Worm (Caenorhabditis elegans) whole organism, late embryonic: Measurements from ENCODE around the gene flp-10.

Experiments used
- K02D7.2 ChIP-seq: sonication (generic microtip); optimal IDR thresholded peaks from 2 replicates; lab custom pipeline; 2017; ENCODE audit warnings: mild to moderate bottlenecking, missing genetic modification characterization, missing compliant biosample characterization
- T23F11.4 ChIP-seq: fragments of 200-800 bp; sonication (Bioruptor generic); optimal IDR thresholded peaks from 2 replicates; lab custom pipeline; 2018; ENCODE audit warnings: mild to moderate bottlenecking, missing genetic modification characterization, missing compliant biosample characterization
- Y22D7AL.16 ChIP-seq: sonication (generic microtip); optimal IDR thresholded peaks from 2 replicates; lab custom pipeline; 2016; ENCODE audit warnings: missing genetic modification characterization, missing compliant biosample characterization
- ahr-1 ChIP-seq: sonication (generic microtip); optimal IDR thresholded peaks from 2 replicates; lab custom pipeline; 2016; ENCODE audit warnings: missing genetic modification characterization, missing compliant biosample characterization
- ceh-14 ChIP-seq: sonication (generic microtip); optimal IDR thresholded peaks from 2 replicates; lab custom pipeline; 2016; ENCODE audit warnings: missing genotype, missing genetic modification characterization, missing compliant biosample characterization
- ceh-19 ChIP-seq: fragments of 200-800 bp; sonication (Bioruptor generic); optimal IDR thresholded peaks from 2 replicates; lab custom pipeline; 2018; ENCODE audit warnings: mild to moderate bottlenecking, missing genetic modification characterization, missing compliant biosample characterization
- ceh-2 ChIP-seq: sonication (generic microtip); optimal IDR thresholded peaks from 2 replicates; lab custom pipeline; 2016; ENCODE audit warnings: missing genotype, missing genetic modification characterization, missing compliant biosample characterization
- ceh-30 ChIP-seq: fragments of 150-350 bp; optimal IDR thresholded peaks from 2 replicates; lab custom pipeline; 2014; ENCODE audit warnings: missing biosample characterization, missing genetic modification characterization
- ceh-31 ChIP-seq: sonication (generic microtip); optimal IDR thresholded peaks from 2 replicates; lab custom pipeline; 2016; ENCODE audit warnings: missing genetic modification characterization, missing compliant biosample characterization
- ceh-34 ChIP-seq: sonication (generic microtip); optimal IDR thresholded peaks from 2 replicates; lab custom pipeline; 2016; ENCODE audit warnings: mild to moderate bottlenecking, missing genetic modification characterization, missing compliant biosample characterization
- ceh-6 ChIP-seq: fragments of 200-800 bp; sonication (Bioruptor generic); optimal IDR thresholded peaks from 2 replicates; lab custom pipeline; 2018; ENCODE audit warnings: mild to moderate bottlenecking, missing genetic modification characterization, missing compliant biosample characterization
- ceh-9 ChIP-seq: sonication (generic microtip); optimal IDR thresholded peaks from 2 replicates; lab custom pipeline; 2016; ENCODE audit warnings: mild to moderate bottlenecking, missing genetic modification characterization, inconsistent platforms, missing compliant biosample characterization
- che-1 ChIP-seq: sonication (generic microtip); optimal IDR thresholded peaks from 2 replicates; lab custom pipeline; 2016; ENCODE audit warnings: mild to moderate bottlenecking, missing genetic modification characterization, missing compliant biosample characterization
- dmd-4 ChIP-seq: sonication (generic microtip); optimal IDR thresholded peaks from 2 replicates; lab custom pipeline; 2016; ENCODE audit warnings: borderline replicate concordance, missing genetic modification characterization, missing compliant biosample characterization
- ets-4 ChIP-seq: sonication (generic microtip); optimal IDR thresholded peaks from 2 replicates; lab custom pipeline; 2016; ENCODE audit warnings: missing genetic modification characterization, missing compliant biosample characterization
- eyg-1 ChIP-seq: sonication (generic microtip); optimal IDR thresholded peaks from 2 replicates; lab custom pipeline; 2016; ENCODE audit warnings: missing genotype, missing genetic modification characterization, missing compliant biosample characterization
- fkh-10 ChIP-seq: fragments of 150-350 bp; optimal IDR thresholded peaks from 2 replicates; lab custom pipeline; 2014; ENCODE audit warnings: missing biosample characterization, missing genetic modification reagents, missing genetic modification characterization
- gmeb-2 ChIP-seq: sonication (generic microtip); optimal IDR thresholded peaks from 2 replicates; lab custom pipeline; 2016; ENCODE audit warnings: missing genetic modification characterization, inconsistent platforms, missing compliant biosample characterization
- hlh-13 ChIP-seq: fragments of 200-800 bp; sonication (Bioruptor generic); optimal IDR thresholded peaks from 2 replicates; lab custom pipeline; 2018; ENCODE audit warnings: mild to moderate bottlenecking, missing genetic modification characterization, missing compliant biosample characterization
- hlh-15 ChIP-seq: sonication (generic microtip); optimal IDR thresholded peaks from 2 replicates; lab custom pipeline; 2016; ENCODE audit warnings: missing genetic modification characterization, missing compliant biosample characterization
- hlh-30 ChIP-seq: sonication (generic microtip); optimal IDR thresholded peaks from 2 replicates; lab custom pipeline; 2017; ENCODE audit warnings: antibody characterized with exemption, missing genetic modification characterization, missing compliant biosample characterization; ENCODE audit not compliant: insufficient read depth
- hlh-8 ChIP-seq: sonication (generic microtip); optimal IDR thresholded peaks from 2 replicates; lab custom pipeline; 2016; ENCODE audit warnings: missing genotype, missing genetic modification characterization, missing compliant biosample characterization
- lim-6 ChIP-seq: sonication (generic microtip); optimal IDR thresholded peaks from 2 replicates; lab custom pipeline; 2016; ENCODE audit warnings: missing genetic modification characterization, missing compliant biosample characterization
- mec-3 ChIP-seq: sonication (generic microtip); optimal IDR thresholded peaks from 2 replicates; lab custom pipeline; 2016; ENCODE audit warnings: borderline replicate concordance, missing genetic modification characterization, missing compliant biosample characterization
- npax-4 ChIP-seq: sonication (generic microtip); optimal IDR thresholded peaks from 2 replicates; lab custom pipeline; 2016; ENCODE audit warnings: missing genetic modification characterization, missing compliant biosample characterization
- odd-2 ChIP-seq: sonication (generic microtip); optimal IDR thresholded peaks from 2 replicates; lab custom pipeline; 2017; ENCODE audit warnings: antibody characterized with exemption, mild to moderate bottlenecking, missing genetic modification characterization, missing compliant biosample characterization
- pat-9 ChIP-seq: fragments of 200-800 bp; sonication (Bioruptor generic); optimal IDR thresholded peaks from 2 replicates; lab custom pipeline; 2018; ENCODE audit warnings: mild to moderate bottlenecking, missing genetic modification characterization, moderate library complexity, missing compliant biosample characterization
- pha-4 ChIP-seq: fragments of 150-350 bp; optimal IDR thresholded peaks from 2 replicates; lab custom pipeline; 2018; ENCODE audit warnings: missing biosample characterization, missing genetic modification reagents, missing genetic modification characterization
- pros-1 ChIP-seq: fragments of 150-350 bp; optimal IDR thresholded peaks from 2 replicates; lab custom pipeline; 2014; ENCODE audit warnings: missing biosample characterization, missing genetic modification reagents, missing genetic modification characterization
- ref-2 ChIP-seq: sonication (generic microtip); optimal IDR thresholded peaks from 2 replicates; lab custom pipeline; 2016; ENCODE audit warnings: missing genetic modification characterization, missing compliant biosample characterization
- sdc-2 ChIP-seq: sonication (generic microtip); optimal IDR thresholded peaks from 2 replicates; lab custom pipeline; 2016; ENCODE audit warnings: missing genotype, missing genetic modification characterization, missing compliant biosample characterization
- sox-4 ChIP-seq: sonication (generic microtip); optimal IDR thresholded peaks from 2 replicates; lab custom pipeline; 2017; ENCODE audit warnings: mild to moderate bottlenecking, missing genetic modification characterization, inconsistent platforms, missing compliant biosample characterization
- syd-9 ChIP-seq: sonication (generic microtip); optimal IDR thresholded peaks from 2 replicates; lab custom pipeline; 2016; ENCODE audit warnings: mild to moderate bottlenecking, missing genetic modification characterization, moderate library complexity, missing compliant biosample characterization
- tbx-2 ChIP-seq: sonication (generic microtip); optimal IDR thresholded peaks from 2 replicates; lab custom pipeline; 2016; ENCODE audit warnings: missing genetic modification characterization, missing compliant biosample characterization
- unc-3 ChIP-seq, 2 experiments: fragments of 200-800 bp in 1 of 2; sonication (Bioruptor generic) in 1 of 2; sonication (generic microtip) in 1 of 2; conservative IDR thresholded peaks in 1 of 2; optimal IDR thresholded peaks in 1 of 2; 2 replicates each; pipeline versions ENCODE4 v1.3.6 to Lab custom; 2016 to 2022; ENCODE audit warnings: missing compliant biosample characterization in 2 of 2, missing genetic modification characterization in 2 of 2, missing genetic modification reagents in 1 of 2
- unc-42 ChIP-seq: sonication (generic microtip); optimal IDR thresholded peaks from 2 replicates; lab custom pipeline; 2016; ENCODE audit warnings: missing genotype, missing genetic modification characterization, missing compliant biosample characterization
- unc-55 ChIP-seq: sonication (generic microtip); optimal IDR thresholded peaks from 2 replicates; lab custom pipeline; 2017; ENCODE audit warnings: missing biosample characterization, missing genetic modification reagents, missing genetic modification characterization
- unc-86 ChIP-seq: sonication (generic microtip); optimal IDR thresholded peaks from 2 replicates; lab custom pipeline; 2016; ENCODE audit warnings: missing genetic modification characterization, missing compliant biosample characterization
- zip-5 ChIP-seq: sonication (generic microtip); optimal IDR thresholded peaks from 2 replicates; lab custom pipeline; 2016; ENCODE audit warnings: missing genetic modification characterization, missing compliant biosample characterization
- ztf-16 ChIP-seq: sonication (generic microtip); optimal IDR thresholded peaks from 2 replicates; lab custom pipeline; 2017; ENCODE audit warnings: missing genetic modification characterization, missing compliant biosample characterization

The flp-10 gene

ce11 chrIV:7850329-7850728, 18.4 kb upstream of the flp-10 start:
- TF ChIP-seq K02D7.2 (no peak), unc-42 (tag; lab: Kevin White, UChicago) (no peak), ceh-19 (GFP tag; lab: Kevin White, UChicago) (no peak), unc-3 (GFP tag; conservative IDR thresholded peaks at IDR 0.05; lab: Robert Waterston, UW) (no peak), unc-3 (tag; optimal IDR thresholded peaks at IDR 0.05; lab: Kevin White, UChicago) (no peak), ceh-6 (GFP tag; lab: Kevin White, UChicago) (no peak)

ce11 chrIV:7851291-7851690, 17.4 kb upstream of the flp-10 start:
- TF ChIP-seq npax-4 (tag; lab: Kevin White, UChicago) (no peak), ceh-31 (no peak), ceh-9 (no peak), ahr-1 (no peak), gmeb-2 (tag; lab: Kevin White, UChicago) (no peak), sdc-2 (no peak)
- TF ChIP-seq, all 69 proteins: peak for 0

- no peak for TF ChIP-seq ceh-9
- TF ChIP-seq unc-55 (GFP tag; lab: Kevin White, UChicago) = no peak
- TF ChIP-seq pha-4 (tag; lab: Kevin White, UChicago) = no peak
- no peak for TF ChIP-seq hlh-8
- no peak for TF ChIP-seq unc-42 (tag; lab: Kevin White, UChicago)
- TF ChIP-seq dmd-4 (tag; lab: Kevin White, UChicago) = no peak
- no peak for TF ChIP-seq T23F11.4 (GFP tag; lab: Kevin White, UChicago)
- no peak for TF ChIP-seq pat-9 (tag; lab: Kevin White, UChicago)
- no peak for TF ChIP-seq syd-9 (tag; lab: Kevin White, UChicago)
- TF ChIP-seq che-1 (tag; lab: Kevin White, UChicago) = no peak
- TF ChIP-seq tbx-2 (tag; lab: Kevin White, UChicago) = no peak
- no peak for TF ChIP-seq fkh-10 (GFP tag; lab: Kevin White, UChicago)
- no peak for TF ChIP-seq ref-2 (tag; lab: Kevin White, UChicago)
- TF ChIP-seq hlh-13 (GFP tag; lab: Kevin White, UChicago) = no peak
- TF ChIP-seq ceh-34 (tag; lab: Kevin White, UChicago) = no peak
- no peak for TF ChIP-seq Y22D7AL.16 (tag; lab: Kevin White, UChicago)
- TF ChIP-seq sox-4 (tag; lab: Kevin White, UChicago) = no peak
- no peak for TF ChIP-seq npax-4 (tag; lab: Kevin White, UChicago)
- no peak for TF ChIP-seq odd-2
These were observed 1.7 kb downstream of the flp-10 start, which contains the start of gene T06C10.3 for ce11 chrIV:7870451-7870850. Gene T06C10.3 (plus strand): TSS chrIV:7870751.

- TF ChIP-seq ceh-30 (no peak), hlh-8 (no peak), tbx-2 (tag; lab: Kevin White, UChicago) (no peak), pha-4 (tag; lab: Kevin White, UChicago) (no peak), ets-4 (tag; lab: Kevin White, UChicago) (no peak), ahr-1 (no peak), ceh-31 (no peak), zip-5 (no peak), unc-86 (tag; lab: Kevin White, UChicago) (no peak), fkh-10 (GFP tag; lab: Kevin White, UChicago) (no peak), mec-3 (no peak), eyg-1 (tag; lab: Kevin White, UChicago) (no peak), ceh-2 (no peak)
These were observed 8.5 kb downstream of the flp-10 start for ce11 chrIV:7877255-7877654.

- TF ChIP-seq ceh-6 (GFP tag; lab: Kevin White, UChicago) = no peak
- TF ChIP-seq unc-3 (GFP tag; conservative IDR thresholded peaks at IDR 0.05; lab: Robert Waterston, UW) = no peak
- no peak for TF ChIP-seq unc-3 (tag; optimal IDR thresholded peaks at IDR 0.05; lab: Kevin White, UChicago)
- no peak for TF ChIP-seq ref-2 (tag; lab: Kevin White, UChicago)
- no peak for TF ChIP-seq hlh-13 (GFP tag; lab: Kevin White, UChicago)
- no peak for TF ChIP-seq lim-6 (tag; lab: Kevin White, UChicago)
- no peak for TF ChIP-seq pros-1 (tag; lab: Kevin White, UChicago)
- no peak for TF ChIP-seq hlh-30 (tag; lab: Kevin White, UChicago)
- TF ChIP-seq odd-2 = no peak
- no peak for TF ChIP-seq ztf-16 (tag; lab: Kevin White, UChicago)
- no peak for TF ChIP-seq ceh-31
- no peak for TF ChIP-seq unc-55 (GFP tag; lab: Kevin White, UChicago)
- no peak for TF ChIP-seq ceh-14
- TF ChIP-seq pha-4 (tag; lab: Kevin White, UChicago) = no peak
- TF ChIP-seq hlh-15 (tag; lab: Kevin White, UChicago) = no peak
These were observed 9.1 kb downstream of the flp-10 start, which contains the start of gene kin-26 for ce11 chrIV:7877781-7878180. Gene kin-26 (minus strand): TSS chrIV:7877881.
